Worm (Caenorhabditis elegans): ENCODE data around the gene F10B5.3.

F10B5.3 gene

DNA sequence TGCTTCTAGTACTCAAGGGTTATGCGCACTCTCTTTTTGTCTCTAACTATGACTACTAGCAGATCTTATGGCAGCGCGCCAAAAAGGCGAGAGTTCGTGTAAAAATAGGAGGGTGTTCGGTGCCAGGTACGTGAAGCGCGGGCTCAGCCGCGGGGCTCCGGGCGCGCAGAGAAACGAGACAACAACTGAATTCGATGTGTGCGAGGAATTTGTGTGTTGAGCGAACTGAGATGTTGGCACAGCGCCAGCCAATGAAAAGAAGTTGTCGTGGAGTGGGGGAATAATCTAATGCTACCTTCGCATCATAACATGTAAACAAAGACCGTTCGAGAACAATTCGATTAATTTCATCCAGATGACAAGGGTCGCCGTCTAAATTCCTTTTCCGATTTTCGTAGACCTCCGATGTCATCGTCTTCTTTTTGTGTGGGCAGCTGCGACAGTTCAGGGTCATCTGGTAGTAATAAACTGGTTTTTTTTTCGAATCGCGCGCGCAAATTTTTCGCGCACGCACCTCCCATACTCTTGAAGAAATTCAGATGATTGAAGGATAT is 18.3 kb downstream of the F10B5.3 start (continued):
- TF ChIP-seq Y5F2A.4 (GFP tag; optimal IDR thresholded peaks at IDR 0.05) (no peak), tag-97 (GFP tag; IDR thresholded peaks at IDR 0.05) (no peak), ZK337.2 (GFP tag; IDR thresholded peaks at IDR 0.05) (no peak), ceh-62 (tag; optimal IDR thresholded peaks at IDR 0.05) (no peak), set-16 (GFP tag; IDR thresholded peaks at IDR 0.05) (peak; percentile 69), mdt-29 (GFP tag; IDR thresholded peaks at IDR 0.05) (no peak), hif-1 (tag; optimal IDR thresholded peaks at IDR 0.05) (peak in 1 of 2 experiments; percentile 43), rbr-2 (tag; optimal IDR thresholded peaks at IDR 0.05) (peak; percentile 81), nhr-111 (GFP tag; optimal IDR thresholded peaks at IDR 0.05) (no peak), lim-7 (GFP tag; IDR thresholded peaks at IDR 0.05) (no peak), php-3 (GFP tag; IDR thresholded peaks at IDR 0.05) (no peak), mxl-2 (GFP tag; conservative IDR thresholded peaks at IDR 0.05) (0 out of 2 replicates have a peak, but pooled peaks have one; percentile 15), lsy-2 (tag; optimal IDR thresholded peaks at IDR 0.05) (peak; percentile 46 to 78), arid-1 (GFP tag; conservative IDR thresholded peaks at IDR 0.05) (no peak), aha-1 (tag) (peak; percentile 97), skn-1 (tag; optimal IDR thresholded peaks at IDR 0.05) (no peak), egl-27 (tag; optimal IDR thresholded peaks at IDR 0.05) (no peak), mxl-3 (GFP tag; optimal IDR thresholded peaks at IDR 0.05) (peak; percentile 35), zfp-2 (tag; optimal IDR thresholded peaks at IDR 0.05) (no peak), nhr-11 (tag; optimal IDR thresholded peaks at IDR 0.05) (peak; percentile 73), lir-3 (tag; optimal IDR thresholded peaks at IDR 0.05) (no peak), snpc-1.2 (GFP tag; IDR thresholded peaks at IDR 0.05) (no peak)

DNA sequence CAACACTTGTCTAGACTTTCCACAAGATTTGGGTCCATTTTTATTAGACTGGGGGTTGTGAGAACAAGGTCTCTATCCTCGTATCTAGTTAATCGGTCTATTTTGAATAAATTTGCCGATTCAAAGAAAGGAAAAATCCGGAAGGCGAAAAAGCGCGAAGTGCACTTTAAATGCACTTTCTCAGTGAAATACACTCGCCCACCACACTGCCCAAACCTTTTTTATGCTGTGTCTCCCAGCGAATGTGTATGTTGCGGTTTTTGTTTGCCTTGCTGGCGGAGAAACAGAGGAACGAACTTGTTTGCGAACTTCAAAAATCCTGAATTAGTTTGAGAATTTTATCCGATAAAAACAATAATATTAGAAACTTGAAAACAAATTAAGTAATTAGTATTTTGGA is 19.0 kb downstream of the F10B5.3 start:
- peak; percentile 20 for TF ChIP-seq mep-1 (tag; optimal IDR thresholded peaks at IDR 0.05)
- peak; percentile 9 for TF ChIP-seq ama-1 (optimal IDR thresholded peaks at IDR 0.05)
- no peak for TF ChIP-seq ztf-11 (tag; optimal IDR thresholded peaks at IDR 0.05)
- no peak for TF ChIP-seq tag-97 (GFP tag; IDR thresholded peaks at IDR 0.05)
- TF ChIP-seq dmd-9 (GFP tag; IDR thresholded peaks at IDR 0.05): no peak
- TF ChIP-seq saeg-2 (GFP tag; IDR thresholded peaks at IDR 0.05): peak; percentile 12; the same call in 1 of the 2 replicates
- TF ChIP-seq R02D3.7 (tag; optimal IDR thresholded peaks at IDR 0.05): no peak
- peak; percentile 44 for TF ChIP-seq mes-2 (tag; optimal IDR thresholded peaks at IDR 0.05; ENCODE audit: poor library complexity, severe bottlenecking)
- no peak for TF ChIP-seq F26F4.8 (GFP tag; conservative IDR thresholded peaks at IDR 0.05)
- no peak for TF ChIP-seq unc-130 (GFP tag; optimal IDR thresholded peaks at IDR 0.05)
- TF ChIP-seq daf-12 (tag; optimal IDR thresholded peaks at IDR 0.05): no peak
- TF ChIP-seq snpc-4 (tag; optimal IDR thresholded peaks at IDR 0.05): no peak

DNA sequence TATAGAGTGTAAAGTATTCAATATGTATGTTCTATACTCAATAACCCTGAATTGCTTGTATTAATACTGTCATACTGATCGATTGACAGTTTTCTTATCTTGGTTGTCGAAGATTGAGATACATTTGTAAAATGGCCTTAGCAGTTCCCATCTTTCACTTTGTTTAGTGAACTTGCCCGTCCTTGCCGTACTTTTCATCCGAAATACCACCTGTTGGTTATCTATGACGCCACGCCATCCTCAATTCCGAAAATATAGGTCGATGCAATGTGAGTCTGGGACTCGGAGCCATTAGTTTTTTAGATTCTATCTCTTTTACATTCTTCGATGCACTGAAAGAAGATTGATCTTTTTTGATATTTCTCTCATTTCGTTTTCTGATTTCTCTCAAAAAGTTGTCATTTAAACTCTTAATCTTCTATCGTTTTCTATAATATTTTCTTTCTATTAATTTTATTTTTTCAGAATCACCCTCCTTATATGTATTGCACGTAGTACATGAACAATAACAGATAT is 20.3 kb downstream of the F10B5.3 start, which contains the start of gene ulp-4:
Gene ulp-4 (plus strand): TSS at position 466 of the 516 bp plus-strand sequence.
- TF ChIP-seq vab-7 (GFP tag; IDR thresholded peaks at IDR 0.05) (no peak), nhr-25 (tag; optimal IDR thresholded peaks at IDR 0.05; ENCODE audit: borderline replicate concordance, insufficient read depth) (peak; percentile 30), daf-16 (GFP tag; optimal IDR thresholded peaks at IDR 0.05) (peak in 1 of 2 experiments; percentile 10), daf-16 (tag; optimal IDR thresholded peaks at IDR 0.05) (no peak), ces-1 (GFP tag; optimal IDR thresholded peaks at IDR 0.05) (no peak), set-16 (GFP tag; IDR thresholded peaks at IDR 0.05) (no peak), lim-7 (GFP tag; IDR thresholded peaks at IDR 0.05) (no peak), hlh-11 (tag; optimal IDR thresholded peaks at IDR 0.05) (peak; percentile 18), dve-1 (tag; optimal IDR thresholded peaks at IDR 0.05; ENCODE audit: insufficient read depth) (peak; percentile 26), mes-2 (tag; optimal IDR thresholded peaks at IDR 0.05; ENCODE audit: poor library complexity, severe bottlenecking) (peak; percentile 30), Y75B8A.6 (GFP tag; IDR thresholded peaks at IDR 0.05) (no peak), aly-2 (tag; optimal IDR thresholded peaks at IDR 0.05) (no peak), lsy-2 (tag; optimal IDR thresholded peaks at IDR 0.05) (peak in 1 of 2 experiments; percentile 19), aha-1 (tag) (peak; percentile 70), tra-1 (GFP tag; IDR thresholded peaks at IDR 0.05) (peak; percentile 40; the same call in 1 of the 2 replicates), dmd-6 (GFP tag; IDR thresholded peaks at IDR 0.05) (peak; percentile 46; the same call in 1 of the 2 replicates), unc-62 (GFP tag; optimal IDR thresholded peaks at IDR 0.05 in 1 of 2) (peak in 1 of 2 experiments; percentile 73), unc-62 (tag; optimal IDR thresholded peaks at IDR 0.05) (no peak), madf-5 (GFP tag; IDR thresholded peaks at IDR 0.05) (no peak)
